Fruit fly (Drosophila melanogaster) whole organism, embryonic: ENCODE data around the gene dia.

Experiments
- Abd-B ChIP-seq: fragments of 200-800 bp; sonication (Bioruptor generic); optimal IDR thresholded peaks from 2 replicates; lab custom pipeline; 2018; ENCODE audit warnings: missing biosample characterization, mild to moderate bottlenecking, missing genetic modification characterization, moderate library complexity
- B-H2 ChIP-seq: fragments of 200-800 bp; sonication (Bioruptor generic); optimal IDR thresholded peaks from 2 replicates; lab custom pipeline; 2018; ENCODE audit warnings: missing biosample characterization, mild to moderate bottlenecking, missing genetic modification characterization
- CG10147 ChIP-seq: fragments of 200-800 bp; sonication (Bioruptor generic); optimal IDR thresholded peaks from 2 replicates; lab custom pipeline; 2019; ENCODE audit warnings: missing biosample characterization, mild to moderate bottlenecking, missing genetic modification characterization, moderate library complexity
- CG10979 ChIP-seq: fragments of 200-800 bp; sonication (Bioruptor generic); optimal IDR thresholded peaks from 2 replicates; lab custom pipeline; 2018; ENCODE audit warnings: missing biosample characterization, mild to moderate bottlenecking, missing genetic modification characterization, moderate library complexity
- CG11398 ChIP-seq: fragments of 200-800 bp; sonication (Bioruptor generic); optimal IDR thresholded peaks from 2 replicates; lab custom pipeline; 2016; ENCODE audit warnings: missing biosample characterization, missing genetic modification characterization
- CG13123 ChIP-seq: fragments of 200-800 bp; sonication (Bioruptor generic); optimal IDR thresholded peaks from 2 replicates; lab custom pipeline; 2016; ENCODE audit warnings: missing biosample characterization, missing genetic modification characterization
- CG13287 ChIP-seq: fragments of 200-800 bp; sonication (Bioruptor generic); IDR thresholded peaks from 2 replicates; pipeline ENCODE4 v1.3.6; 2022; ENCODE audit warnings: missing biosample characterization, missing genetic modification characterization; ENCODE audit not compliant: partially characterized antibody
- CG14667 ChIP-seq: fragments of 200-800 bp; sonication (Bioruptor generic); IDR thresholded peaks from 2 replicates; pipeline ENCODE4 v1.3.6; 2022; ENCODE audit warnings: missing biosample characterization, missing genetic modification characterization
- CG1602 ChIP-seq: fragments of 200-800 bp; sonication (Bioruptor generic); optimal IDR thresholded peaks from 3 replicates; lab custom pipeline; 2016; ENCODE audit warnings: missing biosample characterization, missing genetic modification characterization
- CG17385 ChIP-seq: fragments of 200-800 bp; sonication (Bioruptor generic); optimal IDR thresholded peaks from 3 replicates; lab custom pipeline; 2018; ENCODE audit warnings: missing biosample characterization, mild to moderate bottlenecking, missing genetic modification characterization
- CG2116 ChIP-seq: fragments of 200-800 bp; sonication (Bioruptor generic); optimal IDR thresholded peaks from 3 replicates; lab custom pipeline; 2018; ENCODE audit warnings: missing biosample characterization, mild to moderate bottlenecking, missing genetic modification characterization
- CG2129 ChIP-seq: fragments of 200-800 bp; sonication (Bioruptor generic); IDR thresholded peaks from 2 replicates; pipeline ENCODE4 v1.3.6; 2022; ENCODE audit warnings: missing biosample characterization, missing genetic modification characterization; ENCODE audit not compliant: partially characterized antibody
- CG33557 ChIP-seq: fragments of 200-800 bp; sonication (Bioruptor generic); optimal IDR thresholded peaks from 2 replicates; lab custom pipeline; 2019; ENCODE audit warnings: missing biosample characterization, mild to moderate bottlenecking, missing genetic modification characterization, moderate library complexity
- CG4282 ChIP-seq: fragments of 200-800 bp; sonication (Bioruptor generic); optimal IDR thresholded peaks from 2 replicates; lab custom pipeline; 2016; ENCODE audit warnings: missing biosample characterization, missing genetic modification characterization
- CG7357 ChIP-seq: fragments of 200-800 bp; sonication (Bioruptor generic); IDR thresholded peaks from 3 replicates; pipeline ENCODE4 v1.3.6; 2022; ENCODE audit warnings: missing biosample characterization, missing genetic modification characterization
- CG7372 ChIP-seq: fragments of 200-800 bp; sonication (Bioruptor generic); IDR thresholded peaks from 2 replicates; pipeline ENCODE4 v1.3.6; 2022; ENCODE audit warnings: missing biosample characterization, missing genetic modification characterization
- CkIIα-i1 ChIP-seq: fragments of 200-800 bp; sonication (Bioruptor generic); IDR thresholded peaks from 2 replicates; pipeline ENCODE4 v1.3.6; 2022; ENCODE audit warnings: missing biosample characterization, missing genetic modification characterization
- Dfd ChIP-seq, 2 experiments: fragments of >200 bp; optimal IDR thresholded peaks; 2 replicates each; lab custom pipeline; 2017; ENCODE audit warnings: missing biosample characterization in 2 of 2, missing genetic modification characterization in 2 of 2
- Dref ChIP-seq: fragments of 200-800 bp; sonication (Bioruptor generic); IDR thresholded peaks from 2 replicates; pipeline ENCODE4 v1.3.6; 2022; ENCODE audit warnings: missing biosample characterization, missing genetic modification characterization
- GATAe ChIP-seq: fragments of 200-800 bp; sonication (Bioruptor generic); conservative IDR thresholded peaks from 2 replicates; pipeline ENCODE4 v1.3.6; 2022; ENCODE audit warnings: missing biosample characterization, missing genetic modification characterization
- Hmr ChIP-seq: fragments of 200-800 bp; sonication (Bioruptor generic); optimal IDR thresholded peaks from 3 replicates; lab custom pipeline; 2017; ENCODE audit warnings: mild to moderate bottlenecking, missing biosample characterization, missing genetic modification reagents, missing genetic modification characterization
- MESR4 ChIP-seq: fragments of 200-800 bp; sonication (Bioruptor generic); optimal IDR thresholded peaks from 2 replicates; lab custom pipeline; 2018; ENCODE audit warnings: missing biosample characterization, mild to moderate bottlenecking, missing genetic modification characterization, moderate library complexity
- Mrtf ChIP-seq: fragments of 200-800 bp; sonication (Bioruptor generic); IDR thresholded peaks from 3 replicates; pipeline ENCODE4 v1.3.6; 2022; ENCODE audit warnings: missing biosample characterization, missing genetic modification characterization
- Neu2 ChIP-seq: fragments of 200-800 bp; sonication (Bioruptor generic); optimal IDR thresholded peaks from 3 replicates; lab custom pipeline; 2016; ENCODE audit warnings: missing biosample characterization, missing genetic modification characterization, borderline replicate concordance
- Oaz ChIP-seq: fragments of 200-800 bp; sonication (Bioruptor generic); IDR thresholded peaks from 2 replicates; pipeline ENCODE4 v1.3.6; 2022; ENCODE audit warnings: missing biosample characterization, missing genetic modification characterization
- Rx ChIP-seq: fragments of 200-800 bp; sonication (Bioruptor generic); IDR thresholded peaks from 2 replicates; pipeline ENCODE4 v1.3.6; 2022; ENCODE audit warnings: missing biosample characterization, missing genetic modification characterization
- Tbp ChIP-seq: fragments of >200 bp; optimal IDR thresholded peaks from 2 replicates; lab custom pipeline; 2018; ENCODE audit warnings: missing biosample characterization, missing genetic modification characterization
- YL-1 ChIP-seq: fragments of 200-800 bp; sonication (Bioruptor generic); optimal IDR thresholded peaks from 3 replicates; lab custom pipeline; 2017; ENCODE audit warnings: missing biosample characterization, mild to moderate bottlenecking, missing genetic modification characterization
- ab ChIP-seq: fragments of 200-800 bp; sonication (Bioruptor generic); optimal IDR thresholded peaks from 2 replicates; lab custom pipeline; 2016; ENCODE audit warnings: missing biosample characterization, missing genetic modification characterization
- ac ChIP-seq: fragments of 200-800 bp; sonication (Bioruptor generic); optimal IDR thresholded peaks from 3 replicates; lab custom pipeline; 2017; ENCODE audit warnings: missing biosample characterization, mild to moderate bottlenecking, missing genetic modification characterization
- bowl ChIP-seq: fragments of 200-800 bp; sonication (Bioruptor generic); IDR thresholded peaks from 2 replicates; pipeline ENCODE4 v1.3.6; 2022; ENCODE audit warnings: missing biosample characterization, missing genetic modification characterization
- caup ChIP-seq: fragments of 200-800 bp; sonication (Bioruptor generic); optimal IDR thresholded peaks from 3 replicates; lab custom pipeline; 2017; ENCODE audit warnings: missing biosample characterization, mild to moderate bottlenecking, missing genetic modification characterization, moderate library complexity; ENCODE audit not compliant: severe bottlenecking
- ci ChIP-seq: fragments of 200-800 bp; sonication (Bioruptor generic); IDR thresholded peaks from 3 replicates; pipeline ENCODE4 v1.3.6; 2022; ENCODE audit warnings: missing biosample characterization, missing genetic modification characterization
- croc ChIP-seq: fragments of 200-800 bp; sonication (Bioruptor generic); conservative IDR thresholded peaks from 3 replicates; pipeline ENCODE4 v1.3.6; 2022; ENCODE audit warnings: missing biosample characterization, missing genetic modification characterization
- da ChIP-seq: fragments of 200-800 bp; sonication (Bioruptor generic); optimal IDR thresholded peaks from 2 replicates; lab custom pipeline; 2016; ENCODE audit warnings: missing biosample characterization, missing genetic modification characterization
- eve ChIP-seq, 2 experiments: fragments of >200 bp; optimal IDR thresholded peaks; 2 replicates each; lab custom pipeline; 2017; ENCODE audit warnings: missing biosample characterization in 2 of 2, missing genetic modification characterization in 2 of 2
- gfzf ChIP-seq: fragments of 200-800 bp; sonication (Bioruptor generic); optimal IDR thresholded peaks from 2 replicates; lab custom pipeline; 2016; ENCODE audit warnings: missing biosample characterization, mild to moderate bottlenecking, missing genetic modification characterization, moderate library complexity
- gro ChIP-seq: fragments of 200-800 bp; sonication (Bioruptor generic); optimal IDR thresholded peaks from 2 replicates; lab custom pipeline; 2016; ENCODE audit warnings: missing biosample characterization, missing genetic modification characterization
- ken ChIP-seq: fragments of 200-800 bp; sonication (Bioruptor generic); IDR thresholded peaks from 3 replicates; pipeline ENCODE4 v1.3.6; 2022; ENCODE audit warnings: missing biosample characterization, missing genetic modification characterization
- mam ChIP-seq: fragments of 200-800 bp; sonication (Bioruptor generic); optimal IDR thresholded peaks from 3 replicates; lab custom pipeline; 2016; ENCODE audit warnings: missing biosample characterization, missing genetic modification characterization
- mirr ChIP-seq: fragments of 200-800 bp; sonication (Bioruptor generic); optimal IDR thresholded peaks from 3 replicates; lab custom pipeline; 2018; ENCODE audit warnings: missing biosample characterization, mild to moderate bottlenecking, missing genetic modification characterization
- nerfin-2 ChIP-seq: fragments of 200-800 bp; sonication (Bioruptor generic); IDR thresholded peaks from 2 replicates; pipeline ENCODE4 v1.3.6; 2022; ENCODE audit warnings: missing biosample characterization, missing genetic modification characterization; ENCODE audit not compliant: partially characterized antibody
- pnt ChIP-seq: fragments of 200-800 bp; sonication (Bioruptor generic); optimal IDR thresholded peaks from 3 replicates; lab custom pipeline; 2016; ENCODE audit warnings: missing biosample characterization, missing genetic modification characterization
- stc ChIP-seq: fragments of 200-800 bp; sonication (Bioruptor generic); IDR thresholded peaks from 2 replicates; pipeline ENCODE4 v1.3.6; 2022; ENCODE audit warnings: missing biosample characterization, missing genetic modification characterization
- stwl ChIP-seq: fragments of 200-800 bp; sonication (Bioruptor generic); optimal IDR thresholded peaks from 3 replicates; lab custom pipeline; 2018; ENCODE audit warnings: missing biosample characterization, mild to moderate bottlenecking, missing genetic modification characterization, moderate library complexity
- sug ChIP-seq: fragments of 200-800 bp; optimal IDR thresholded peaks from 2 replicates; lab custom pipeline; 2019; ENCODE audit warnings: missing biosample characterization, mild to moderate bottlenecking, missing genetic modification characterization, moderate library complexity
- toy ChIP-seq: fragments of 200-800 bp; sonication (Bioruptor generic); IDR thresholded peaks from 2 replicates; pipeline ENCODE4 v1.3.6; 2022; ENCODE audit warnings: missing biosample characterization, missing genetic modification characterization
- tup ChIP-seq: fragments of 200-800 bp; sonication (Bioruptor generic); optimal IDR thresholded peaks from 2 replicates; lab custom pipeline; 2016; ENCODE audit warnings: missing biosample characterization, mild to moderate bottlenecking, missing genetic modification characterization, moderate library complexity
- zen ChIP-seq: fragments of 200-800 bp; sonication (Bioruptor generic); optimal IDR thresholded peaks from 3 replicates; lab custom pipeline; 2018; ENCODE audit warnings: missing biosample characterization, mild to moderate bottlenecking, missing genetic modification characterization, moderate library complexity

Gene dia

DNA sequence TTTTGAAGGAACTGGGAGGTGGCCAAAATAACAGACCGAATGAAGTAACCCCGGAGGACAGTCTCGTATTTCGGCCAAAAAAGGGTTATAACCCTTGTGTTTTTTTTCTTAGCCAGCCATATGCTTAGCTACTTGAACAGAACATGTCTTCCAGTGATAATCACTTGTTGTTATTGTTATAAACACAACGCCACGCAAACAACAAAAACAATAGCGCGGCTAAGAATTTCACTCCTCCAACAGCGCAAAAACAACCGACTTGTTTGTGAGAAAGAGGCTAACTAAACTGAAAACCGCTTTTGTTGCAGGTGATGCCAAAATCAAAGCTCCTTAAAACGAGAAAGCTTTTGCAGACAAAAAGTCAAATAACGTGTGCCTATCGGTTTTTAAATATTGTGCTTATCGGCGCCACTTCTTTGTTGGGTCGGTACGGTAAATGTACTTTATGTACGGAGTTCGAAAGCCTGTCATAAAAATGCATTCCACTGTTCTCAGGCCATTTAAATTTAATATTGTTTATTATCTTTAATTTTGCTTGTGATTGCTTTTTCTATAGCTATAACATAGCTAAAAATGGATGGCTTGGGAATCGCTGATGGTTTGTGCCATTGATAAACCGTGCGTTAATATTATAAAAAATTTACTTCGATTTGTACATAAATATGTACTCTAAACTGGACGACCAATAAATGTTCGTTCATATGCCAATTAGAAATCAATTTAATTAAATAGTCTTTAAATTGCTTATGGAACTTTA, 39.0 kb downstream of the dia start, which contains the start of gene vari (continued):
- no peak for TF ChIP-seq Tbp (GFP tag; lab: Kevin White, UChicago)
- peak; percentile 19 for TF ChIP-seq caup
- no peak for TF ChIP-seq CG7372
- no peak for TF ChIP-seq da (GFP tag; lab: Kevin White, UChicago)
- TF ChIP-seq ken = 0 out of 3 replicates have a peak, but pooled peaks have one; percentile 26
- 0 out of 2 replicates have a peak, but pooled peaks have one; percentile 26 for TF ChIP-seq nerfin-2 (GFP tag; lab: Robert Waterston, UW)
- no peak for TF ChIP-seq croc (GFP tag; lab: Robert Waterston, UW)
- no peak for TF ChIP-seq CG13123
- TF ChIP-seq Neu2 (GFP tag; lab: Kevin White, UChicago) = no peak
- peak in 1 of 2 experiments; percentile 59 for TF ChIP-seq eve (GFP tag; optimal IDR thresholded peaks at IDR 0.05; lab: Kevin White, UChicago)
- TF ChIP-seq Dfd (GFP tag; optimal IDR thresholded peaks at IDR 0.05; lab: Kevin White, UChicago) = no peak
- no peak for TF ChIP-seq CG10979 (tag; lab: Kevin White, UChicago)
- no peak for TF ChIP-seq GATAe (GFP tag; lab: Robert Waterston, UW)
- no peak for TF ChIP-seq ab (GFP tag; lab: Kevin White, UChicago)
- no peak for TF ChIP-seq CG7357 (GFP tag; lab: Robert Waterston, UW)
- TF ChIP-seq pnt = no peak
- no peak for TF ChIP-seq gfzf (GFP tag; lab: Kevin White, UChicago)
- no peak for TF ChIP-seq tup
- TF ChIP-seq bowl (GFP tag; lab: Robert Waterston, UW) = no peak
- TF ChIP-seq zen (tag; lab: Kevin White, UChicago) = no peak
- TF ChIP-seq gro (GFP tag; lab: Kevin White, UChicago) = peak; percentile 3
- no peak; the same call in 2 of the 3 replicates for TF ChIP-seq ci (GFP tag; lab: Robert Waterston, UW)
- no peak for TF ChIP-seq CkIIα-i1 (GFP tag; lab: Robert Waterston, UW)
- TF ChIP-seq MESR4 (GFP tag; lab: Kevin White, UChicago) = no peak
- TF ChIP-seq mam (GFP tag; lab: Kevin White, UChicago) = no peak
- 0 out of 2 replicates have a peak, but pooled peaks have one; percentile 50 for TF ChIP-seq Dref (GFP tag; lab: Robert Waterston, UW)
- no peak for TF ChIP-seq sug (tag; lab: Kevin White, UChicago)
- no peak for TF ChIP-seq Oaz (GFP tag; lab: Robert Waterston, UW)
- TF ChIP-seq CG14667 = no peak
- no peak for TF ChIP-seq CG4282 (GFP tag; lab: Kevin White, UChicago)
- no peak for TF ChIP-seq toy (GFP tag; lab: Robert Waterston, UW)
- TF ChIP-seq CG2116 (GFP tag; lab: Kevin White, UChicago) = peak; percentile 60
- no peak for TF ChIP-seq CG33557
- peak; percentile 21 for TF ChIP-seq CG17385 (GFP tag; lab: Kevin White, UChicago)
- TF ChIP-seq CG11398 (GFP tag; lab: Kevin White, UChicago) = no peak
- TF ChIP-seq ac (GFP tag; lab: Kevin White, UChicago) = no peak
- 0 out of 3 replicates have a peak, but pooled peaks have one; percentile 12 for TF ChIP-seq Mrtf (GFP tag; lab: Robert Waterston, UW)
- no peak for TF ChIP-seq YL-1
- no peak for TF ChIP-seq CG2129 (GFP tag; lab: Robert Waterston, UW)
- TF ChIP-seq Hmr (GFP tag; lab: Kevin White, UChicago) = peak; percentile 6
- peak; percentile 13; the same call in 1 of the 2 replicates for TF ChIP-seq stc (GFP tag; lab: Robert Waterston, UW)
- peak; percentile 45 for TF ChIP-seq Abd-B (GFP tag; lab: Kevin White, UChicago)
- TF ChIP-seq CG13287 (GFP tag; lab: Robert Waterston, UW) = peak; percentile 22; the same call in 1 of the 2 replicates
- TF ChIP-seq Rx (GFP tag; lab: Robert Waterston, UW) = no peak
- TF ChIP-seq CG10147 (GFP tag; lab: Kevin White, UChicago) = no peak
- TF ChIP-seq CG1602 (GFP tag; lab: Kevin White, UChicago) = no peak
- TF ChIP-seq mirr (GFP tag; lab: Kevin White, UChicago) = peak; percentile 1
- peak; percentile 55 for TF ChIP-seq B-H2 (GFP tag; lab: Kevin White, UChicago)
- TF ChIP-seq stwl = no peak
